Fruit fly (Drosophila melanogaster): ENCODE results near the gene RanBP3.
A peak's percentile ranks its signal among the peaks of the same experiment; 100 is the strongest.

RanBP3 gene

dm6 chr3R:23763622-23764273 is 11.1 kb upstream of the RanBP3 start, which contains the start of gene Lsd-1 (continued):
- peak; percentile 45; the same call in 1 of the 2 replicates for TF ChIP-seq Drgx (GFP tag; IDR thresholded peaks at IDR 0.05)
- TF ChIP-seq CG12219 (GFP tag; optimal IDR thresholded peaks at IDR 0.05) = no peak
- no peak for TF ChIP-seq tgo (GFP tag; IDR thresholded peaks at IDR 0.05)
- peak; percentile 84 for TF ChIP-seq nom (GFP tag; optimal IDR thresholded peaks at IDR 0.05)
- peak; percentile 61 for TF ChIP-seq sug (tag; optimal IDR thresholded peaks at IDR 0.05)
- no peak for TF ChIP-seq amos (GFP tag; IDR thresholded peaks at IDR 0.05; ENCODE audit: partially characterized antibody)
- no peak for TF ChIP-seq CG8765 (GFP tag; IDR thresholded peaks at IDR 0.05)
- peak in 1 of 2 experiments; percentile 52 for TF ChIP-seq bsh (GFP tag; optimal IDR thresholded peaks at IDR 0.05)

- TF ChIP-seq lab (GFP tag; optimal IDR thresholded peaks at IDR 0.05) (peak; percentile 29), CG9797 (GFP tag; optimal IDR thresholded peaks at IDR 0.05) (no peak), CG4854 (GFP tag; optimal IDR thresholded peaks at IDR 0.05) (no peak), CG30431 (GFP tag; optimal IDR thresholded peaks at IDR 0.05) (no peak), CG2120 (GFP tag; optimal IDR thresholded peaks at IDR 0.05) (peak; percentile 48), lov (optimal IDR thresholded peaks at IDR 0.05) (no peak), lov (GFP tag; IDR thresholded peaks at IDR 0.05) (no peak), chm (GFP tag; IDR thresholded peaks at IDR 0.05) (no peak; the same call in 1 of the 2 replicates), dpn (GFP tag; optimal IDR thresholded peaks at IDR 0.05) (peak in 1 of 2 experiments; percentile 13), Spps (tag; optimal IDR thresholded peaks at IDR 0.05) (no peak), YL-1 (GFP tag; optimal IDR thresholded peaks at IDR 0.05) (peak; percentile 12), Atf-2 (GFP tag; optimal IDR thresholded peaks at IDR 0.05) (no peak), Bgb (GFP tag; IDR thresholded peaks at IDR 0.05; ENCODE audit: partially characterized antibody) (peak; percentile 8; the same call in 1 of the 2 replicates), tna (GFP tag; IDR thresholded peaks at IDR 0.05; ENCODE audit: partially characterized antibody) (0 out of 2 replicates have a peak, but pooled peaks have one; percentile 10), rib (GFP tag; IDR thresholded peaks at IDR 0.05) (peak; percentile 34; the same call in 1 of the 2 replicates), Max (GFP tag; optimal IDR thresholded peaks at IDR 0.05) (peak; percentile 4), CG34376 (GFP tag; optimal IDR thresholded peaks at IDR 0.05) (peak; percentile 4), CG12744 (GFP tag; optimal IDR thresholded peaks at IDR 0.05) (no peak), CG17359 (tag; optimal IDR thresholded peaks at IDR 0.05) (no peak), CG34224 (GFP tag; IDR thresholded peaks at IDR 0.05; ENCODE audit: partially characterized antibody) (no peak), pzg (GFP tag; optimal IDR thresholded peaks at IDR 0.05) (peak; percentile 42), bbx (GFP tag; IDR thresholded peaks at IDR 0.05; ENCODE audit: partially characterized antibody) (peak; percentile 20; the same call in 1 of the 2 replicates), CG11093 (GFP tag; IDR thresholded peaks at IDR 0.05) (no peak), eyg (GFP tag; optimal IDR thresholded peaks at IDR 0.05) (no peak), CG32532 (GFP tag; IDR thresholded peaks at IDR 0.05) (no peak), CG6791 (GFP tag; IDR thresholded peaks at IDR 0.05; ENCODE audit: partially characterized antibody) (0 out of 3 replicates have a peak, but pooled peaks have one; percentile 42), CG11247 (GFP tag; IDR thresholded peaks at IDR 0.05) (0 out of 2 replicates have a peak, but pooled peaks have one; percentile 22), vvl (GFP tag; IDR thresholded peaks at IDR 0.05) (peak; percentile 27; the same call in 1 of the 2 replicates), CG2712 (tag; optimal IDR thresholded peaks at IDR 0.05) (peak; percentile 13), CG10654 (GFP tag; optimal IDR thresholded peaks at IDR 0.05) (peak; percentile 6), Hsf (GFP tag; optimal IDR thresholded peaks at IDR 0.05) (peak; percentile 1), ara (GFP tag; IDR thresholded peaks at IDR 0.05) (peak; percentile 38; the same call in 1 of the 2 replicates), CG10366 (GFP tag; IDR thresholded peaks at IDR 0.05) (no peak), CG14710 (tag; optimal IDR thresholded peaks at IDR 0.05) (peak; percentile 26), BEAF-32 (GFP tag; optimal IDR thresholded peaks at IDR 0.05) (peak; percentile 20), TFAM (GFP tag; optimal IDR thresholded peaks at IDR 0.05) (no peak), bcd (GFP tag; optimal IDR thresholded peaks at IDR 0.05) (peak; percentile 66), E2f2 (GFP tag; IDR thresholded peaks at IDR 0.05) (peak; percentile 42), dati (GFP tag; IDR thresholded peaks at IDR 0.05) (no peak), CG11696 (GFP tag; IDR thresholded peaks at IDR 0.05) (no peak)
These were observed 10.4 kb upstream of the RanBP3 start, which contains the start of gene udt for dm6 chr3R:23763015-23763414. udt (minus strand) TSS chr3R:23763263.
